Worm (Caenorhabditis elegans): ENCODE results near the gene clec-218.

Gene clec-218

ce11 chrV:8348959-8349389, 41.2 kb downstream of the clec-218 start (continued):
- TF ChIP-seq mef-2 (tag; optimal IDR thresholded peaks at IDR 0.05) (no peak), pag-3 (tag; optimal IDR thresholded peaks at IDR 0.05; ENCODE audit: borderline replicate concordance, insufficient read depth) (no peak), mab-9 (GFP tag; IDR thresholded peaks at IDR 0.05) (peak; percentile 74), snu-23 (GFP tag; optimal IDR thresholded peaks at IDR 0.05) (peak; percentile 95), hpl-2 (GFP tag; optimal IDR thresholded peaks at IDR 0.05) (peak; percentile 63), efl-3 (GFP tag; optimal IDR thresholded peaks at IDR 0.05) (peak; percentile 68), hlh-4 (tag; optimal IDR thresholded peaks at IDR 0.05) (no peak), nhr-85 (tag) (peak; percentile 97), egl-13 (tag; optimal IDR thresholded peaks at IDR 0.05) (peak; percentile 56), fos-1 (tag; optimal IDR thresholded peaks at IDR 0.05) (peak; percentile 75), Y116A8C.19 (tag; optimal IDR thresholded peaks at IDR 0.05; ENCODE audit: borderline replicate concordance) (no peak), ceh-88 (GFP tag; IDR thresholded peaks at IDR 0.05) (0 out of 2 replicates have a peak, but pooled peaks have one; percentile 28), zip-4 (GFP tag; optimal IDR thresholded peaks at IDR 0.05) (peak; percentile 69), efl-1 (optimal IDR thresholded peaks at IDR 0.05) (peak; percentile 66 to 77), efl-1 (GFP tag; optimal IDR thresholded peaks at IDR 0.05 in 1 of 2) (peak; percentile 53 to 96), ceh-8 (GFP tag; optimal IDR thresholded peaks at IDR 0.05) (peak; percentile 66), ets-5 (GFP tag; IDR thresholded peaks at IDR 0.05) (no peak), tlp-1 (tag; optimal IDR thresholded peaks at IDR 0.05) (no peak), nhr-19 (GFP tag; conservative IDR thresholded peaks at IDR 0.05) (peak; percentile 95), egl-27 (tag; optimal IDR thresholded peaks at IDR 0.05) (no peak), lin-35 (GFP tag; optimal IDR thresholded peaks at IDR 0.05) (peak; percentile 56 to 79), sox-4 (tag; optimal IDR thresholded peaks at IDR 0.05) (peak; percentile 49), nhr-47 (tag; optimal IDR thresholded peaks at IDR 0.05) (peak; percentile 95), unc-62 (GFP tag; optimal IDR thresholded peaks at IDR 0.05) (no peak), lir-3 (tag; optimal IDR thresholded peaks at IDR 0.05; ENCODE audit: poor library complexity) (peak; percentile 50), lin-15B (tag; optimal IDR thresholded peaks at IDR 0.05) (peak; percentile 46), unc-86 (tag; optimal IDR thresholded peaks at IDR 0.05) (peak; percentile 68), xbp-1 (tag; optimal IDR thresholded peaks at IDR 0.05) (peak; percentile 89), rnt-1 (tag; optimal IDR thresholded peaks at IDR 0.05) (peak; percentile 97), mdl-1 (tag; optimal IDR thresholded peaks at IDR 0.05) (peak in 1 of 2 experiments; percentile 59), isw-1 (GFP tag; IDR thresholded peaks at IDR 0.05) (peak; percentile 42)

ce11 chrV:8349950-8350349, 42.2 kb downstream of the clec-218 start:
- TF ChIP-seq fkh-10 (GFP tag; optimal IDR thresholded peaks at IDR 0.05): no peak

- no peak for TF ChIP-seq zip-4 (GFP tag; optimal IDR thresholded peaks at IDR 0.05)
- no peak for TF ChIP-seq nhr-71 (tag; optimal IDR thresholded peaks at IDR 0.05)
- TF ChIP-seq C16A3.4 (tag; optimal IDR thresholded peaks at IDR 0.05): no peak
- no peak for TF ChIP-seq nhr-47 (tag; optimal IDR thresholded peaks at IDR 0.05)
- TF ChIP-seq ceh-90 (tag; optimal IDR thresholded peaks at IDR 0.05): no peak
- no peak for TF ChIP-seq lir-3 (tag; optimal IDR thresholded peaks at IDR 0.05; ENCODE audit: poor library complexity)
These were observed 43.6 kb downstream of the clec-218 start, which contains the start of gene srsx-22 for ce11 chrV:8351371-8351770. srsx-22 (plus strand) TSS chrV:8351671.

- TF ChIP-seq ztf-11 (tag; optimal IDR thresholded peaks at IDR 0.05) (no peak), mdl-1 (tag; optimal IDR thresholded peaks at IDR 0.05) (no peak), lin-13 (GFP tag; optimal IDR thresholded peaks at IDR 0.05) (no peak), ces-1 (GFP tag; optimal IDR thresholded peaks at IDR 0.05) (no peak), dsc-1 (tag; optimal IDR thresholded peaks at IDR 0.05) (no peak), ceh-8 (GFP tag; optimal IDR thresholded peaks at IDR 0.05) (no peak), lin-35 (GFP tag; optimal IDR thresholded peaks at IDR 0.05) (no peak), nhr-19 (GFP tag; conservative IDR thresholded peaks at IDR 0.05) (no peak), mep-1 (tag; optimal IDR thresholded peaks at IDR 0.05) (no peak), nhr-77 (tag; optimal IDR thresholded peaks at IDR 0.05) (no peak), hpl-2 (GFP tag; optimal IDR thresholded peaks at IDR 0.05) (no peak), snu-23 (GFP tag; optimal IDR thresholded peaks at IDR 0.05) (no peak), alr-1 (tag; optimal IDR thresholded peaks at IDR 0.05; ENCODE audit: borderline replicate concordance) (no peak)
These were observed 47.9 kb downstream of the clec-218 start, which contains the start of gene mom-2 for ce11 chrV:8355435-8356212. mom-2 (plus strand) TSS chrV:8355988.

All from whole organism, L1 larva.